Worm (Caenorhabditis elegans) whole organism, L4 larva: ENCODE results near the gene smg-6.
A peak's percentile ranks its signal among the peaks of the same experiment; 100 is the strongest.
"Not testable (repeated sequence)": the region's sequence is repeated elsewhere in the genome, so short reads cannot be mapped to it uniquely, and the experiment has no call there.

Experiments
- R02D3.7 ChIP-seq: fragments of 150-350 bp; sonication (generic microtip); optimal IDR thresholded peaks from 3 replicates; lab custom pipeline; 2014; ENCODE audit warnings: missing biosample characterization, missing genetic modification characterization
- aly-2 ChIP-seq: sonication (generic microtip); optimal IDR thresholded peaks from 2 replicates; lab custom pipeline; 2018; ENCODE audit warnings: missing biosample characterization, missing genetic modification characterization
- ceh-82 ChIP-seq: sonication (generic microtip); optimal IDR thresholded peaks from 2 replicates; lab custom pipeline; 2017; ENCODE audit warnings: missing biosample characterization, missing genetic modification characterization
- dmd-9 ChIP-seq: fragments of 200-800 bp; sonication (Bioruptor generic); IDR thresholded peaks from 2 replicates; pipeline ENCODE4 v1.3.6; 2022; ENCODE audit warnings: missing genetic modification reagents, missing genetic modification characterization, missing compliant biosample characterization
- egl-27 ChIP-seq: sonication (generic microtip); optimal IDR thresholded peaks from 3 replicates; lab custom pipeline; 2017; ENCODE audit warnings: missing biosample characterization, missing genetic modification reagents, missing genetic modification characterization
- fkh-10 ChIP-seq: fragments of 150-350 bp; optimal IDR thresholded peaks from 2 replicates; lab custom pipeline; 2014; ENCODE audit warnings: missing biosample characterization, missing genetic modification reagents, missing genetic modification characterization
- fos-1 ChIP-seq: fragments of 150-350 bp; optimal IDR thresholded peaks from 2 replicates; lab custom pipeline; 2014; ENCODE audit warnings: missing biosample characterization, missing genetic modification characterization
- lsy-2 ChIP-seq, 2 experiments: fragments of 150-350 bp in 1 of 2; sonication (generic microtip) in 1 of 2; optimal IDR thresholded peaks; 2 replicates each; lab custom pipeline; 2014 to 2017; ENCODE audit warnings: missing biosample characterization in 2 of 2, missing genetic modification characterization in 2 of 2
- pha-4 ChIP-seq, 2 experiments: fragments of 150-350 bp in 1 of 2; fragments of 200-800 bp in 1 of 2; sonication (Bioruptor generic) in 1 of 2; IDR thresholded peaks in 1 of 2; optimal IDR thresholded peaks in 1 of 2; 2 replicates each; pipeline versions ENCODE4 v1.3.6 to Lab custom; 2014 to 2022; ENCODE audit warnings: missing genetic modification characterization in 2 of 2, missing genetic modification reagents in 2 of 2, missing biosample characterization in 1 of 2, missing compliant biosample characterization in 1 of 2
- set-16 ChIP-seq: fragments of 200-800 bp; sonication (Bioruptor generic); IDR thresholded peaks from 2 replicates; pipeline ENCODE4 v1.3.6; 2022; ENCODE audit warnings: missing genetic modification reagents, missing genetic modification characterization, missing compliant biosample characterization
- unc-62 ChIP-seq, 3 experiments: fragments of 150-350 bp in 1 of 3; sonication (generic microtip); optimal IDR thresholded peaks in 2 of 3; peaks in 1 of 3; 1 replicate in 1 of 3; 2 replicates in 2 of 3; lab custom pipeline; 2014 to 2017; ENCODE audit warnings: missing biosample characterization in 3 of 3, missing genetic modification characterization in 3 of 3, missing genetic modification reagents in 3 of 3, missing genotype in 1 of 3

DNA sequence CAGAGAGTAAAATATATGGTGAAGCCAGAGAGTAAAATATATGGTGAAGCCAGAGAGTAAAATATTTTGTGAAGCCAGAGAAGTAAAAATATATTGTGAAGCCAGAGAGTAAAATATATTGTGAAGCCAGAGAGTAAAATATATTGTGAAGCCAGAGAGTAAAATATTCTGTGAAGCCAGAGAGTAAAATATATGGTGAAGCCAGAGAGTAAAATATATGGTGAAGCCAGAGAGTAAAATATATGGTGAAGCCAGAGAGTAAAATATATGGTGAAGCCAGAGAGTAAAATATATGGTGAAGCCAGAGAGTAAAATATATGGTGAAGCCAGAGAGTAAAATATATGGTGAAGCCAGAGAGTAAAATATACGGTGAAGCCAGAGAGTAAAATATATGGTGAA is 26.4 kb downstream of the smg-6 start:
- TF ChIP-seq set-16 (GFP tag; lab: Robert Waterston, UW), result 0 out of 2 replicates have a peak, but pooled peaks have one; percentile 5
- not testable (repeated sequence) for TF ChIP-seq fos-1 (tag; lab: Kevin White, UChicago); dmd-9 (GFP tag; lab: Robert Waterston, UW); aly-2 (tag; lab: Kevin White, UChicago); R02D3.7; unc-62 (GFP tag; optimal IDR thresholded peaks at IDR 0.05 in 1 of 2; lab: Kevin White, UChicago); unc-62 (tag; optimal IDR thresholded peaks at IDR 0.05; lab: Kevin White, UChicago); lsy-2 (tag; optimal IDR thresholded peaks at IDR 0.05; lab: Kevin White, UChicago); ceh-82 (tag; lab: Kevin White, UChicago); fkh-10; pha-4 (GFP tag; IDR thresholded peaks at IDR 0.05; lab: Robert Waterston, UW); pha-4 (tag; optimal IDR thresholded peaks at IDR 0.05; lab: Kevin White, UChicago); egl-27 (tag; lab: Kevin White, UChicago)
